Fruit fly (Drosophila melanogaster): Measurements from ENCODE around the gene CheB38a.

Gene CheB38a

DNA sequence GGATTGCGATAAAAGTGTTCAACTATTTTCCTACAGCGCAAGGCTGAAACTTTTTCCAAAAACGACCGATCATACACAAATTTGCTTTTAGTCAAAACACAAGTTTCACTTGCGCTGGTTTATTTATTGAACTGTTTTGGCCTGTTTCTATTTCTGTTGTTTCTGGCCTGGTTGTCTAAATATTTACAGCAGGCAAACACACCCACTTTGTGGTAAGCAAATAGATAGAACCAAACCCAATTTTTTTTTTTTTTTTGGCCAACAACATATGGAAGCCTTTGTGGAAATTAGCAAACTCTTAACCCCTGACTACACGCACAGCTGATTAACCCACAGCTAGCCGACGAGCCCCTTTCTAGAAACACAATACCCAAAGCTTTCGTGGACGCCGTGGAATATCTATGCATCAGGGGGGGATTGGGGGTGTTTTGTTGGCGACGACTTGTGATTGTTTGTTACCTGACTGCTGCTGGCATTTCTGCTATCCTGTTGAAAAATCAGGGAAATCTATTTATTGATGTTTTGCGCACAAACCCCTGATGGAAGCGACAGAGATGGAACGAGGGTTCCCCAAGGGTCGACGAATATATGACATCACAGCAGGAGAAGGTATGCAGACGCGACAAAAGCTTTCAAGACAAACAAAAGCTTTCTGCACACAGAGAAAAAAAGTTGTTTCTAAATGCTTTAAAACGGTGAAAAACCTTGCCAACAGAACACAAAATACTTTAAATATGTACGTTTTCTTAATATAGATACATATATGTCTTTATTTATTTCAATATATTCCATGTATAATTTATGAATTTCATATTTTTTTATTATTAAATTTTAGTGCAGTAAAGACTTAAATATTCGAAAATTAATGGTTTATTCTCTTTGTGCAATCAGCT lies 10.5 kb downstream of the CheB38a start (continued):
- peak; percentile 26 for TF ChIP-seq CG3407 (GFP tag; optimal IDR thresholded peaks at IDR 0.05)
- TF ChIP-seq kni (GFP tag; optimal IDR thresholded peaks at IDR 0.05), result no peak
- no peak for TF ChIP-seq CG16813 (GFP tag; IDR thresholded peaks at IDR 0.05; ENCODE audit: partially characterized antibody)
- peak; percentile 45; the same call in 1 of the 2 replicates for TF ChIP-seq CG32772 (GFP tag; IDR thresholded peaks at IDR 0.05)
- TF ChIP-seq nerfin-2 (GFP tag; IDR thresholded peaks at IDR 0.05; ENCODE audit: partially characterized antibody), result no peak
- TF ChIP-seq zfh2 (GFP tag; optimal IDR thresholded peaks at IDR 0.05), result no peak
- TF ChIP-seq CG6683 (GFP tag; optimal IDR thresholded peaks at IDR 0.05), result peak; percentile 13
- peak; percentile 33; the same call in 1 of the 2 replicates for TF ChIP-seq HLH3B (GFP tag; IDR thresholded peaks at IDR 0.05)
- peak; percentile 1 for TF ChIP-seq pfk (GFP tag; optimal IDR thresholded peaks at IDR 0.05)
- peak; percentile 45 for TF ChIP-seq Sox100B (GFP tag; optimal IDR thresholded peaks at IDR 0.05)
- no peak for TF ChIP-seq pros (GFP tag; optimal IDR thresholded peaks at IDR 0.05)
- peak; percentile 53 for TF ChIP-seq esg (GFP tag; conservative IDR thresholded peaks at IDR 0.05)
- no peak for TF ChIP-seq jumu (GFP tag; optimal IDR thresholded peaks at IDR 0.05)
- no peak for TF ChIP-seq Dad (GFP tag; optimal IDR thresholded peaks at IDR 0.05)
- TF ChIP-seq danr (GFP tag; IDR thresholded peaks at IDR 0.05), result 0 out of 2 replicates have a peak, but pooled peaks have one; percentile 22
- TF ChIP-seq CG7745 (tag; optimal IDR thresholded peaks at IDR 0.05), result no peak
- TF ChIP-seq dmrt99B (tag; optimal IDR thresholded peaks at IDR 0.05), result peak; percentile 70
- TF ChIP-seq Myb (GFP tag; optimal IDR thresholded peaks at IDR 0.05), result no peak
- TF ChIP-seq CG1233 (GFP tag; optimal IDR thresholded peaks at IDR 0.05), result peak; percentile 51
- TF ChIP-seq bcd (GFP tag; optimal IDR thresholded peaks at IDR 0.05), result peak; percentile 20
- TF ChIP-seq CG7556 (GFP tag; optimal IDR thresholded peaks at IDR 0.05), result no peak
- TF ChIP-seq trh (GFP tag; optimal IDR thresholded peaks at IDR 0.05), result no peak
- TF ChIP-seq CG33213 (GFP tag; optimal IDR thresholded peaks at IDR 0.05), result peak; percentile 28
- peak; percentile 52 for TF ChIP-seq sob (GFP tag; IDR thresholded peaks at IDR 0.05)
- TF ChIP-seq CG30020 (tag; optimal IDR thresholded peaks at IDR 0.05), result no peak
- TF ChIP-seq sqz (GFP tag; optimal IDR thresholded peaks at IDR 0.05), result no peak
- no peak for TF ChIP-seq psq (GFP tag; optimal IDR thresholded peaks at IDR 0.05)
- peak; percentile 56 for TF ChIP-seq CG3847 (GFP tag; IDR thresholded peaks at IDR 0.05)
- TF ChIP-seq B-H1 (GFP tag; IDR thresholded peaks at IDR 0.05), result peak; percentile 24; the same call in 1 of the 3 replicates
- no peak for TF ChIP-seq toy (GFP tag; IDR thresholded peaks at IDR 0.05)
- peak; percentile 49 for TF ChIP-seq CG13894 (tag; optimal IDR thresholded peaks at IDR 0.05)
- TF ChIP-seq CG31441 (GFP tag; IDR thresholded peaks at IDR 0.05), result peak; percentile 53
- TF ChIP-seq lilli (GFP tag; optimal IDR thresholded peaks at IDR 0.05), result peak; percentile 12
- no peak for TF ChIP-seq unc-4 (GFP tag; IDR thresholded peaks at IDR 0.05; ENCODE audit: partially characterized antibody)
- TF ChIP-seq CG12236 (GFP tag; optimal IDR thresholded peaks at IDR 0.05), result no peak
- TF ChIP-seq kay (GFP tag; optimal IDR thresholded peaks at IDR 0.05), result no peak
- no peak for TF ChIP-seq lbe (GFP tag; optimal IDR thresholded peaks at IDR 0.05)
- TF ChIP-seq knrl (GFP tag; IDR thresholded peaks at IDR 0.05; ENCODE audit: partially characterized antibody), result no peak
- TF ChIP-seq HmgD (GFP tag; optimal IDR thresholded peaks at IDR 0.05), result no peak
- no peak for TF ChIP-seq CG10462 (GFP tag; optimal IDR thresholded peaks at IDR 0.05)
- no peak for TF ChIP-seq Sry-δ (GFP tag; optimal IDR thresholded peaks at IDR 0.05)
- 0 out of 3 replicates have a peak, but pooled peaks have one; percentile 12 for TF ChIP-seq CG3726 (GFP tag; IDR thresholded peaks at IDR 0.05)
- peak; percentile 67; the same call in 2 of the 3 replicates for TF ChIP-seq tgo (GFP tag; IDR thresholded peaks at IDR 0.05)
- TF ChIP-seq Stat92E (GFP tag; optimal IDR thresholded peaks at IDR 0.05), result no peak
- TF ChIP-seq lab (GFP tag; optimal IDR thresholded peaks at IDR 0.05), result peak; percentile 78
- TF ChIP-seq phol (tag; optimal IDR thresholded peaks at IDR 0.05), result peak; percentile 44

All from whole organism, embryonic.